Worm (Caenorhabditis elegans) whole organism, L4 larva: ENCODE data around the gene adal-1.

Source experiments
- F26F4.8 ChIP-seq: fragments of 200-800 bp; sonication (Bioruptor generic); conservative IDR thresholded peaks from 2 replicates; pipeline ENCODE4 v1.3.6; 2022; ENCODE audit warnings: missing genetic modification characterization, missing compliant biosample characterization
- T26A8.4 ChIP-seq: fragments of 200-800 bp; sonication (Bioruptor generic); IDR thresholded peaks from 2 replicates; pipeline ENCODE4 v1.3.6; 2022; ENCODE audit warnings: missing genetic modification characterization, missing compliant biosample characterization
- Y5F2A.4 ChIP-seq: fragments of 200-800 bp; sonication (Bioruptor generic); optimal IDR thresholded peaks from 2 replicates; lab custom pipeline; 2018; ENCODE audit warnings: mild to moderate bottlenecking, missing genetic modification characterization, missing compliant biosample characterization
- ZK546.5 ChIP-seq, 2 experiments: sonication (generic microtip); optimal IDR thresholded peaks; 2 replicates each; lab custom pipeline; 2017; ENCODE audit warnings: missing biosample characterization in 2 of 2, missing genetic modification characterization in 2 of 2
- aha-1 ChIP-seq: fragments of 150-350 bp; peaks from one replicate; lab custom pipeline; 2014; ENCODE audit warnings: missing biosample characterization, missing genetic modification characterization
- ama-1 ChIP-seq: fragments of 150-350 bp; optimal IDR thresholded peaks from 2 replicates; lab custom pipeline; 2014; ENCODE audit warnings: inconsistent platforms, mixed read lengths
- arid-1 ChIP-seq: fragments of 200-800 bp; sonication (Bioruptor generic); conservative IDR thresholded peaks from 2 replicates; pipeline ENCODE4 v1.3.6; 2022; ENCODE audit warnings: missing genetic modification reagents, missing genetic modification characterization, missing compliant biosample characterization
- attf-4 ChIP-seq: sonication (generic microtip); optimal IDR thresholded peaks from 3 replicates; lab custom pipeline; 2017; ENCODE audit warnings: missing biosample characterization, missing genetic modification characterization
- ceh-20 ChIP-seq: fragments of 200-800 bp; sonication (Bioruptor generic); IDR thresholded peaks from 2 replicates; pipeline ENCODE4 v1.3.6; 2022; ENCODE audit warnings: missing genetic modification reagents, missing genetic modification characterization, missing compliant biosample characterization
- ceh-28 ChIP-seq: fragments of 150-350 bp; optimal IDR thresholded peaks from 2 replicates; lab custom pipeline; 2014; ENCODE audit warnings: missing biosample characterization, missing genetic modification reagents, missing genetic modification characterization
- ceh-82 ChIP-seq: sonication (generic microtip); optimal IDR thresholded peaks from 2 replicates; lab custom pipeline; 2017; ENCODE audit warnings: missing biosample characterization, missing genetic modification characterization
- daf-16 ChIP-seq, 3 experiments: sonication (generic microtip); optimal IDR thresholded peaks; 2 replicates each; lab custom pipeline; 2016 to 2017; ENCODE audit warnings: missing genetic modification characterization in 3 of 3, missing genetic modification reagents in 3 of 3, mild to moderate bottlenecking in 2 of 3, missing compliant biosample characterization in 2 of 3, missing biosample characterization in 1 of 3, moderate library complexity in 1 of 3
- dmd-6 ChIP-seq: fragments of 200-800 bp; sonication (Bioruptor generic); IDR thresholded peaks from 2 replicates; pipeline ENCODE4 v1.3.6; 2022; ENCODE audit warnings: missing genetic modification reagents, missing genetic modification characterization, missing compliant biosample characterization
- dpl-1 ChIP-seq: fragments of 150-350 bp; optimal IDR thresholded peaks from 2 replicates; lab custom pipeline; 2014; ENCODE audit warnings: missing biosample characterization, missing genetic modification reagents, missing genetic modification characterization
- dve-1 ChIP-seq: sonication (generic microtip); optimal IDR thresholded peaks from 2 replicates; lab custom pipeline; 2017; ENCODE audit warnings: antibody characterized with exemption, mild to moderate bottlenecking, missing genetic modification characterization, missing compliant biosample characterization; ENCODE audit not compliant: insufficient read depth
- fkh-10 ChIP-seq: fragments of 150-350 bp; optimal IDR thresholded peaks from 2 replicates; lab custom pipeline; 2014; ENCODE audit warnings: missing biosample characterization, missing genetic modification reagents, missing genetic modification characterization
- fos-1 ChIP-seq: fragments of 150-350 bp; optimal IDR thresholded peaks from 2 replicates; lab custom pipeline; 2014; ENCODE audit warnings: missing biosample characterization, missing genetic modification characterization
- hlh-11 ChIP-seq: fragments of 200-800 bp; sonication (Bioruptor generic); optimal IDR thresholded peaks from 2 replicates; lab custom pipeline; 2018; ENCODE audit warnings: mild to moderate bottlenecking, missing genetic modification characterization, missing compliant biosample characterization
- hmg-1.1 ChIP-seq: fragments of 200-800 bp; sonication (Bioruptor generic); IDR thresholded peaks from 2 replicates; pipeline ENCODE4 v1.3.6; 2022; ENCODE audit warnings: missing genetic modification reagents, missing genetic modification characterization, missing compliant biosample characterization
- lin-1 ChIP-seq: fragments of 200-800 bp; sonication (Bioruptor generic); IDR thresholded peaks from 2 replicates; pipeline ENCODE4 v1.3.6; 2022; ENCODE audit warnings: missing genetic modification reagents, missing genetic modification characterization, missing compliant biosample characterization
- mdt-29 ChIP-seq: fragments of 200-800 bp; sonication (Bioruptor generic); IDR thresholded peaks from 2 replicates; pipeline ENCODE4 v1.3.6; 2022; ENCODE audit warnings: missing genetic modification reagents, missing genetic modification characterization, missing compliant biosample characterization
- mxl-2 ChIP-seq: fragments of 200-800 bp; sonication (Bioruptor generic); conservative IDR thresholded peaks from 2 replicates; pipeline ENCODE4 v1.3.6; 2022; ENCODE audit warnings: missing genetic modification reagents, missing genetic modification characterization, missing compliant biosample characterization
- nhr-10 ChIP-seq: fragments of 150-350 bp; optimal IDR thresholded peaks from 2 replicates; lab custom pipeline; 2014; ENCODE audit warnings: missing biosample characterization, missing genetic modification characterization
- nhr-11 ChIP-seq: fragments of 150-350 bp; optimal IDR thresholded peaks from 2 replicates; lab custom pipeline; 2014; ENCODE audit warnings: missing biosample characterization, missing genetic modification characterization
- nhr-25 ChIP-seq: sonication (generic microtip); optimal IDR thresholded peaks from 2 replicates; lab custom pipeline; 2017; ENCODE audit warnings: missing genetic modification characterization, mild to moderate bottlenecking, missing compliant biosample characterization, antibody characterized with exemption, moderate library complexity, borderline replicate concordance; ENCODE audit not compliant: insufficient read depth
- nhr-28 ChIP-seq: fragments of 150-350 bp; optimal IDR thresholded peaks from 2 replicates; lab custom pipeline; 2014; ENCODE audit warnings: missing biosample characterization, missing genetic modification characterization
- nhr-48 ChIP-seq: sonication (generic microtip); optimal IDR thresholded peaks from 2 replicates; lab custom pipeline; 2016; ENCODE audit warnings: mild to moderate bottlenecking, missing genetic modification characterization, missing compliant biosample characterization
- nhr-6 ChIP-seq: fragments of 150-350 bp; optimal IDR thresholded peaks from 2 replicates; lab custom pipeline; 2014; ENCODE audit warnings: missing biosample characterization, missing genetic modification characterization
- nhr-77 ChIP-seq: fragments of 150-350 bp; optimal IDR thresholded peaks from 2 replicates; lab custom pipeline; 2014; ENCODE audit warnings: missing biosample characterization, missing genetic modification characterization
- pqm-1 ChIP-seq: sonication (generic microtip); optimal IDR thresholded peaks from 2 replicates; lab custom pipeline; 2017; ENCODE audit warnings: missing biosample characterization, missing genetic modification characterization
- set-16 ChIP-seq: fragments of 200-800 bp; sonication (Bioruptor generic); IDR thresholded peaks from 2 replicates; pipeline ENCODE4 v1.3.6; 2022; ENCODE audit warnings: missing genetic modification reagents, missing genetic modification characterization, missing compliant biosample characterization
- skn-1 ChIP-seq: fragments of 150-350 bp; optimal IDR thresholded peaks from 2 replicates; lab custom pipeline; 2014; ENCODE audit warnings: missing biosample characterization, missing genetic modification characterization
- unc-39 ChIP-seq: sonication (generic microtip); optimal IDR thresholded peaks from 2 replicates; lab custom pipeline; 2017; ENCODE audit warnings: missing biosample characterization, missing genetic modification characterization
- zfp-3 ChIP-seq: fragments of 200-800 bp; sonication (Bioruptor generic); conservative IDR thresholded peaks from 2 replicates; pipeline ENCODE4 v1.3.6; 2022; ENCODE audit warnings: missing genetic modification reagents, missing genetic modification characterization, missing compliant biosample characterization
- zip-11 ChIP-seq: fragments of 200-800 bp; sonication (Bioruptor generic); IDR thresholded peaks from 2 replicates; pipeline ENCODE4 v1.3.6; 2022; ENCODE audit warnings: missing genetic modification characterization, missing compliant biosample characterization
- zip-2 ChIP-seq: fragments of 150-350 bp; optimal IDR thresholded peaks from 2 replicates; lab custom pipeline; 2014; ENCODE audit warnings: missing biosample characterization, missing genetic modification characterization
- ztf-11 ChIP-seq: fragments of 150-350 bp; optimal IDR thresholded peaks from 2 replicates; lab custom pipeline; 2014; ENCODE audit warnings: missing biosample characterization, missing genetic modification characterization

adal-1 gene

ce11 chrII:6883716-6884115 lies 9.7 kb downstream of the adal-1 start, which contains the start of gene pmp-1:
Gene pmp-1 (minus strand): TSS chrII:6883754.
- TF ChIP-seq F26F4.8 (no peak), aha-1 (tag; lab: Kevin White, UChicago) (no peak), hmg-1.1 (GFP tag; lab: Robert Waterston, UW) (no peak), pqm-1 (tag; lab: Kevin White, UChicago) (peak; percentile 93), hlh-11 (tag; lab: Kevin White, UChicago) (peak; percentile 39), skn-1 (no peak), nhr-10 (tag; lab: Kevin White, UChicago) (no peak), zip-2 (no peak), nhr-48 (no peak), set-16 (GFP tag; lab: Robert Waterston, UW) (no peak), mdt-29 (no peak), nhr-11 (no peak), ceh-20 (GFP tag; lab: Robert Waterston, UW) (peak; percentile 44; the same call in 1 of the 2 replicates), fkh-10 (GFP tag; lab: Kevin White, UChicago) (no peak), lin-1 (GFP tag; lab: Robert Waterston, UW) (peak; percentile 61; the same call in 1 of the 2 replicates), ztf-11 (tag; lab: Kevin White, UChicago) (no peak), attf-4 (tag; lab: Kevin White, UChicago) (no peak), zip-11 (GFP tag; lab: Robert Waterston, UW) (no peak), dmd-6 (GFP tag; lab: Robert Waterston, UW) (peak; percentile 54), ceh-28 (tag; lab: Kevin White, UChicago) (no peak), dve-1 (tag; lab: Kevin White, UChicago) (peak; percentile 48), dpl-1 (no peak), fos-1 (tag; lab: Kevin White, UChicago) (no peak), nhr-28 (tag; lab: Kevin White, UChicago) (peak; percentile 62), daf-16 (GFP tag; optimal IDR thresholded peaks at IDR 0.05; lab: Kevin White, UChicago) (no peak), daf-16 (tag; optimal IDR thresholded peaks at IDR 0.05; lab: Kevin White, UChicago) (peak; percentile 43), nhr-77 (tag; lab: Kevin White, UChicago) (peak; percentile 9), T26A8.4 (GFP tag; lab: Robert Waterston, UW) (no peak)

- TF ChIP-seq ceh-82 = no peak
- TF ChIP-seq aha-1 (tag; lab: Kevin White, UChicago) = peak; percentile 63
These were observed 11.1 kb downstream of the adal-1 start for ce11 chrII:6882335-6882734.

ce11 chrII:6880067-6880466 lies 13.4 kb downstream of the adal-1 start, which contains the start of gene C44B7.7:
Gene C44B7.7 (minus strand): TSS chrII:6880167.
- no peak for TF ChIP-seq ZK546.5 (tag; optimal IDR thresholded peaks at IDR 0.05; lab: Kevin White, UChicago)
- no peak for TF ChIP-seq zfp-3
- no peak for TF ChIP-seq nhr-6 (tag; lab: Kevin White, UChicago)
- TF ChIP-seq arid-1 (GFP tag; lab: Robert Waterston, UW) = no peak
- no peak for TF ChIP-seq nhr-25 (tag; lab: Kevin White, UChicago)
- no peak for TF ChIP-seq Y5F2A.4 (GFP tag; lab: Kevin White, UChicago)
- TF ChIP-seq ceh-82 = no peak
- TF ChIP-seq unc-39 = no peak
- TF ChIP-seq, all 104 proteins: peak for 0

- TF ChIP-seq set-16 (GFP tag; lab: Robert Waterston, UW) = no peak
- TF ChIP-seq fos-1 (tag; lab: Kevin White, UChicago) = no peak
- TF ChIP-seq nhr-28 (tag; lab: Kevin White, UChicago) = peak; percentile 26
- no peak for TF ChIP-seq ama-1 (lab: Kevin White, UChicago)
- TF ChIP-seq mxl-2 = no peak
- TF ChIP-seq nhr-6 (tag; lab: Kevin White, UChicago) = no peak
These were observed 15.6 kb downstream of the adal-1 start for ce11 chrII:6877881-6878280.
